Worm (Caenorhabditis elegans) whole organism, young adult: ENCODE measurements around the gene D1014.6.

ENCODE experiments used
- B0019.2 ChIP-seq: fragments of 200-800 bp; sonication (Bioruptor generic); conservative IDR thresholded peaks from 2 replicates; pipeline ENCODE4 v1.3.6; 2022; ENCODE audit warnings: missing genetic modification reagents, missing genetic modification characterization, missing compliant biosample characterization
- B0261.1 ChIP-seq: sonication (generic microtip); optimal IDR thresholded peaks from 2 replicates; lab custom pipeline; 2016; ENCODE audit warnings: mild to moderate bottlenecking, missing genetic modification characterization, moderate library complexity, missing compliant biosample characterization
- B0336.3 ChIP-seq: fragments of 200-800 bp; sonication (Bioruptor generic); IDR thresholded peaks from 2 replicates; pipeline ENCODE4 v1.3.6; 2022; ENCODE audit warnings: missing genetic modification characterization, missing compliant biosample characterization
- F22D6.2 ChIP-seq: sonication (generic microtip); optimal IDR thresholded peaks from 2 replicates; lab custom pipeline; 2016; ENCODE audit warnings: mild to moderate bottlenecking, missing genetic modification characterization, missing compliant biosample characterization
- F23B12.7 ChIP-seq: sonication (generic microtip); optimal IDR thresholded peaks from 2 replicates; lab custom pipeline; 2017; ENCODE audit warnings: missing genetic modification characterization, mild to moderate bottlenecking, missing compliant biosample characterization, antibody characterized with exemption, moderate library complexity; ENCODE audit not compliant: insufficient read depth
- F33H1.4 ChIP-seq: fragments of 200-800 bp; sonication (Bioruptor generic); IDR thresholded peaks from 2 replicates; pipeline ENCODE4 v1.3.6; 2022; ENCODE audit warnings: missing genetic modification reagents, missing genetic modification characterization, missing compliant biosample characterization
- F39B2.1 ChIP-seq: fragments of 200-800 bp; sonication (Bioruptor generic); IDR thresholded peaks from 2 replicates; pipeline ENCODE4 v1.3.6; 2022; ENCODE audit warnings: missing genetic modification reagents, missing genetic modification characterization, missing compliant biosample characterization
- F49E8.2 ChIP-seq: sonication (generic microtip); optimal IDR thresholded peaks from 3 replicates; lab custom pipeline; 2017; ENCODE audit warnings: missing genetic modification characterization, mild to moderate bottlenecking, missing compliant biosample characterization, antibody characterized with exemption, moderate library complexity; ENCODE audit not compliant: insufficient read depth
- K12H6.12 ChIP-seq: fragments of 200-800 bp; sonication (Bioruptor generic); optimal IDR thresholded peaks from 2 replicates; lab custom pipeline; 2018; ENCODE audit warnings: mild to moderate bottlenecking, missing genetic modification characterization, missing compliant biosample characterization
- Y56A3A.18 ChIP-seq: fragments of 200-800 bp; sonication (Bioruptor generic); IDR thresholded peaks from 2 replicates; pipeline ENCODE4 v1.3.6; 2022; ENCODE audit warnings: missing genetic modification reagents, missing genetic modification characterization, missing compliant biosample characterization
- akir-1 ChIP-seq: fragments of 200-800 bp; sonication (Bioruptor generic); optimal IDR thresholded peaks from 2 replicates; lab custom pipeline; 2018; ENCODE audit warnings: mild to moderate bottlenecking, missing genetic modification characterization, moderate library complexity, missing compliant biosample characterization
- ceh-27 ChIP-seq: fragments of 200-800 bp; sonication (Bioruptor generic); optimal IDR thresholded peaks from 2 replicates; lab custom pipeline; 2018; ENCODE audit warnings: mild to moderate bottlenecking, missing genetic modification characterization, moderate library complexity, missing compliant biosample characterization
- ceh-40 ChIP-seq: fragments of 200-800 bp; sonication (Bioruptor generic); IDR thresholded peaks from 2 replicates; pipeline ENCODE4 v1.3.6; 2022; ENCODE audit warnings: missing genetic modification characterization, missing compliant biosample characterization
- ceh-79 ChIP-seq: sonication (generic microtip); optimal IDR thresholded peaks from 2 replicates; lab custom pipeline; 2017; ENCODE audit warnings: mild to moderate bottlenecking, missing genetic modification characterization, missing compliant biosample characterization
- chd-7 ChIP-seq: sonication (generic microtip); optimal IDR thresholded peaks from 2 replicates; lab custom pipeline; 2016; ENCODE audit warnings: mild to moderate bottlenecking, missing genetic modification characterization, moderate library complexity, missing compliant biosample characterization
- egl-18 ChIP-seq: fragments of 200-800 bp; sonication (Bioruptor generic); IDR thresholded peaks from 2 replicates; pipeline ENCODE4 v1.3.6; 2022; ENCODE audit warnings: missing genetic modification reagents, missing genetic modification characterization, missing compliant biosample characterization
- him-1 ChIP-seq: sonication (generic microtip); optimal IDR thresholded peaks from 2 replicates; lab custom pipeline; 2016; ENCODE audit warnings: missing genotype, missing genetic modification reagents, missing genetic modification characterization, missing compliant biosample characterization
- hmg-1.2 ChIP-seq: fragments of 200-800 bp; sonication (Bioruptor generic); IDR thresholded peaks from 2 replicates; pipeline ENCODE4 v1.3.6; 2022; ENCODE audit warnings: missing genetic modification reagents, missing genetic modification characterization, missing compliant biosample characterization
- hmg-20 ChIP-seq: fragments of 200-800 bp; sonication (Bioruptor generic); IDR thresholded peaks from 2 replicates; pipeline ENCODE4 v1.3.6; 2022; ENCODE audit warnings: missing genetic modification reagents, missing genetic modification characterization, missing compliant biosample characterization
- hsf-1 ChIP-seq: fragments of 200-800 bp; sonication (Bioruptor generic); IDR thresholded peaks from 2 replicates; pipeline ENCODE4 v1.3.6; 2022; ENCODE audit warnings: missing genetic modification reagents, missing genetic modification characterization, missing compliant biosample characterization
- let-607 ChIP-seq, 2 experiments: fragments of 200-800 bp in 1 of 2; sonication (Bioruptor generic) in 1 of 2; sonication (generic microtip) in 1 of 2; optimal IDR thresholded peaks; 2 replicates each; lab custom pipeline; 2016 to 2018; ENCODE audit warnings: mild to moderate bottlenecking in 2 of 2, missing compliant biosample characterization in 2 of 2, missing genetic modification characterization in 2 of 2, moderate library complexity in 2 of 2, missing genotype in 1 of 2
- lir-1 ChIP-seq: fragments of 200-800 bp; sonication (Bioruptor generic); conservative IDR thresholded peaks from 2 replicates; pipeline ENCODE4 v1.3.6; 2022; ENCODE audit warnings: missing genetic modification reagents, missing genetic modification characterization, missing compliant biosample characterization
- lsl-1 ChIP-seq: fragments of 200-800 bp; sonication (Bioruptor generic); optimal IDR thresholded peaks from 2 replicates; lab custom pipeline; 2018; ENCODE audit warnings: mild to moderate bottlenecking, missing genetic modification characterization, moderate library complexity, missing compliant biosample characterization
- lsy-27 ChIP-seq: sonication (generic microtip); optimal IDR thresholded peaks from 2 replicates; lab custom pipeline; 2017; ENCODE audit warnings: missing genetic modification characterization, mild to moderate bottlenecking, missing compliant biosample characterization, antibody characterized with exemption, missing genotype, borderline replicate concordance; ENCODE audit not compliant: insufficient read depth
- madf-6 ChIP-seq: fragments of 200-800 bp; sonication (Bioruptor generic); IDR thresholded peaks from 2 replicates; pipeline ENCODE4 v1.3.6; 2022; ENCODE audit warnings: missing genetic modification reagents, missing genetic modification characterization, missing compliant biosample characterization
- mcd-1 ChIP-seq: fragments of 200-800 bp; sonication (Bioruptor generic); IDR thresholded peaks from 2 replicates; pipeline ENCODE4 v1.3.6; 2022; ENCODE audit warnings: missing genetic modification reagents, missing genetic modification characterization, missing compliant biosample characterization
- mel-28 ChIP-seq: sonication (generic microtip); optimal IDR thresholded peaks from 2 replicates; lab custom pipeline; 2016; ENCODE audit warnings: borderline replicate concordance, mild to moderate bottlenecking, missing genetic modification characterization, missing compliant biosample characterization
- nhr-179 ChIP-seq: sonication (generic microtip); optimal IDR thresholded peaks from 2 replicates; lab custom pipeline; 2016; ENCODE audit warnings: mild to moderate bottlenecking, missing genetic modification characterization, missing compliant biosample characterization
- nhr-80 ChIP-seq: sonication (generic microtip); optimal IDR thresholded peaks from 2 replicates; lab custom pipeline; 2016; ENCODE audit warnings: missing genetic modification characterization, missing compliant biosample characterization
- pbrm-1 ChIP-seq: fragments of 200-800 bp; sonication (Bioruptor generic); IDR thresholded peaks from 2 replicates; pipeline ENCODE4 v1.3.6; 2022; ENCODE audit warnings: missing genetic modification reagents, missing genetic modification characterization, missing compliant biosample characterization
- rcor-1 ChIP-seq: fragments of 200-800 bp; sonication (Bioruptor generic); IDR thresholded peaks from 2 replicates; pipeline ENCODE4 v1.3.6; 2022; ENCODE audit warnings: missing genetic modification reagents, missing genetic modification characterization, missing compliant biosample characterization
- sdz-38 ChIP-seq: sonication (generic microtip); optimal IDR thresholded peaks from 2 replicates; lab custom pipeline; 2016; ENCODE audit warnings: missing genotype, missing genetic modification characterization, missing compliant biosample characterization
- snpc-1.1 ChIP-seq: sonication (generic microtip); optimal IDR thresholded peaks from 2 replicates; lab custom pipeline; 2017; ENCODE audit warnings: missing genetic modification characterization, mild to moderate bottlenecking, missing compliant biosample characterization, antibody characterized with exemption, moderate library complexity, missing genotype, missing genetic modification reagents; ENCODE audit not compliant: insufficient read depth
- zfh-2 ChIP-seq: fragments of 200-800 bp; sonication (Bioruptor generic); conservative IDR thresholded peaks from 2 replicates; pipeline ENCODE4 v1.3.6; 2022; ENCODE audit warnings: missing genetic modification reagents, missing genetic modification characterization, missing compliant biosample characterization
- zim-3 ChIP-seq: sonication (generic microtip); optimal IDR thresholded peaks from 2 replicates; lab custom pipeline; 2017; ENCODE audit warnings: mild to moderate bottlenecking, missing genetic modification characterization, moderate library complexity, missing compliant biosample characterization
- ztf-18 ChIP-seq: sonication (generic microtip); optimal IDR thresholded peaks from 2 replicates; lab custom pipeline; 2016; ENCODE audit warnings: missing genotype, mild to moderate bottlenecking, missing genetic modification characterization, missing compliant biosample characterization
- ztf-22 ChIP-seq: fragments of 200-800 bp; sonication (Bioruptor generic); optimal IDR thresholded peaks from 2 replicates; lab custom pipeline; 2018; ENCODE audit warnings: mild to moderate bottlenecking, missing genetic modification characterization, moderate library complexity, missing compliant biosample characterization

The D1014.6 gene

DNA sequence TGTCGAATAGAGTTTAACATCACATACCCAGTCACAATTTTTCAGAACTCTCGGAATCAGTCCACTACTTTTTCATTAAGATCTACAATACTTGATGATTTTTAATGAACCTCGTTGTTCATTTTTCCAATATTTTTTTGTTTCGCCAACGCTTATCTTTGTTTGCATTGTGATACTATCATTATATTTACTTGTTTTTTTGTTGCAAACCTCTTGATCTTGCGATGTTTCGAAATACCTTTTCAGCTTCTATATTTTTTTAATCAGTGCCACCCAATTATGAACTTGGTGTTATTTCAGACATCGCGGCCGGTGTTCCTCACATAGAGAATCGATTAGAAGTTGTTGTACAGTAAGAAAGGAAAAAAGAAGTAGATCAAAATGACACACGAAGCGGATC lies 12.3 kb upstream of the D1014.6 start, which contains the start of gene myo-5:
myo-5 (plus strand) TSS at position 301 of the 400 bp plus-strand sequence.
- TF ChIP-seq nhr-179 (tag; lab: Kevin White, UChicago) (no peak), ceh-79 (tag; lab: Kevin White, UChicago) (no peak), ceh-27 (GFP tag; lab: Kevin White, UChicago) (no peak), chd-7 (no peak), let-607 (tag; optimal IDR thresholded peaks at IDR 0.05; lab: Kevin White, UChicago) (no peak), B0019.2 (GFP tag; lab: Robert Waterston, UW) (no peak), him-1 (no peak), F23B12.7 (tag; lab: Kevin White, UChicago) (no peak), akir-1 (GFP tag; lab: Kevin White, UChicago) (no peak), mcd-1 (GFP tag; lab: Robert Waterston, UW) (no peak), hmg-1.2 (GFP tag; lab: Robert Waterston, UW) (no peak), lir-1 (no peak), ztf-22 (GFP tag; lab: Kevin White, UChicago) (no peak), Y56A3A.18 (GFP tag; lab: Robert Waterston, UW) (no peak)

DNA sequence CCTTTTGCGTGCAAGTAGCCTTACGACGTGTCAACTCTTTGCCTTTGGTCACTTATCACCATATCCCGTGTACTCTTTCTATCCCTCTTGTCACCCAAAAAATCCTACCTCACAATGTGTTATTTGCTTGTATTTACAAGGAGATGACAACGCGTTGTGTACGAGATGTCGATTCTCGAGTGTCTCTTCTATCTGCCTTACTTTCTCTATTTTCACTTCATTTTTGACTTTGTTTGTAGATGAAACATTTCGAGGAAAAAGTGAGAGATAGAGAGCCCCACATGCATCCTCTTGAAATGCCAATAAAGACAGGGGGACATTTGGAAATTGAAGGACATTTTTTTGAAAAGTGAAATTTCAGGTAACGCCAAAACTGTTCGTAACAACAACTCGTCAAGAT lies 10.2 kb upstream of the D1014.6 start:
- no peak for TF ChIP-seq sdz-38 (tag; lab: Kevin White, UChicago)
- TF ChIP-seq B0261.1 = no peak
- TF ChIP-seq F49E8.2 (tag; lab: Kevin White, UChicago) = no peak
- TF ChIP-seq F33H1.4 (GFP tag; lab: Robert Waterston, UW) = no peak
- no peak for TF ChIP-seq nhr-80 (tag; lab: Kevin White, UChicago)
- TF ChIP-seq ztf-18 (tag; lab: Kevin White, UChicago) = no peak

DNA sequence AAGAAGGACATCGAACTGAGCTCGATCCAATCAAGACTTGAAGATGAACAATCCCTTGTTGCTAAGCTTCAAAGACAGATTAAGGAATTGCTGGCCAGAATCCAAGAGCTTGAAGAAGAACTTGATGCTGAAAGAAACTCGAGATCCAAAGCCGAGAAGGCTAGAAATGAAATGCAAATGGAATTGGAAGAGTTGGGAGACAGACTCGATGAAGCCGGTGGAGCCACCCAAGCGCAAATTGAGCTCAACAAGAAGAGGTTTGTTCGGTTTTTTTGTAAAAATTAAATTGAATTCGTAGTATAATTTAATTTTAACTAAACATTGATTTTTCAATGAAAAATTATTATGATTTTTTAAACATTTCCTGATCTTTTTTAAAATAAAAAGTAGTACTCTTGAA lies 6.4 kb upstream of the D1014.6 start:
- no peak for TF ChIP-seq B0336.3
- TF ChIP-seq pbrm-1 (GFP tag; lab: Robert Waterston, UW) = no peak
- TF ChIP-seq zfh-2 (GFP tag; lab: Robert Waterston, UW) = no peak
- TF ChIP-seq, all 124 proteins: peak for 0

DNA sequence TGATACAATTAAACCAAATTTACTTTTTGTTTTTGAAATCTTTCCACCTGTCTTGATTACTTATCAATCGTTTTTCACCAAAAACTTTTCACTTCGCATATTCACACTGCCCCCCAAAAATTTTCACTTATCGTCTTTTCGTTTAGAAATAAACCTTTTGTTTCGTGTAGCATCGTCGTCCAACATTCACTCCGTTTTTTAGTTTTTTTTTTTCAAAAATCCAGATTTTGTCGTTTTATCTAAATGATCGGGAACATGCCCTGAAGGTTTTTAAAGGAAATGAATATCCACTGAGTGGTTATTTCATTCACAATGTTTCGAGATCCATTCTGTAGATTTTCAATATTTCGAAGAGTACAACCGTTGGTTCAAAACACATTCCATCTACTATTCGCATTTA lies 3.0 kb upstream of the D1014.6 start, which contains the start of gene D1014.7:
D1014.7 (plus strand) TSS at position 301 of the 400 bp plus-strand sequence.
- TF ChIP-seq mel-28 (tag; lab: Kevin White, UChicago) = no peak
- TF ChIP-seq ceh-40 = no peak
- no peak for TF ChIP-seq lsy-27 (tag; lab: Kevin White, UChicago)
- no peak for TF ChIP-seq zim-3 (tag; lab: Kevin White, UChicago)
- TF ChIP-seq hsf-1 = no peak
- TF ChIP-seq zfh-2 (GFP tag; lab: Robert Waterston, UW) = no peak
- TF ChIP-seq F39B2.1 = no peak
- no peak for TF ChIP-seq lsl-1
- TF ChIP-seq lir-1 = no peak
- no peak for TF ChIP-seq madf-6 (GFP tag; lab: Robert Waterston, UW)
- TF ChIP-seq let-607 (tag; optimal IDR thresholded peaks at IDR 0.05; lab: Kevin White, UChicago) = no peak
- TF ChIP-seq hmg-20 (GFP tag; lab: Robert Waterston, UW) = no peak
- no peak for TF ChIP-seq rcor-1
- TF ChIP-seq ztf-18 (tag; lab: Kevin White, UChicago) = no peak
- TF ChIP-seq egl-18 (GFP tag; lab: Robert Waterston, UW) = no peak
- TF ChIP-seq F22D6.2 (tag; lab: Kevin White, UChicago) = no peak
- no peak for TF ChIP-seq K12H6.12 (tag; lab: Kevin White, UChicago)
- no peak for TF ChIP-seq snpc-1.1 (tag; lab: Kevin White, UChicago)
